Worm (Caenorhabditis elegans): ENCODE measurements around the gene myrf-2.

Gene myrf-2

ce11 chrX:10212469-10212868, 18.3 kb upstream of the myrf-2 start, which contains the start of gene F44A6.3:
Gene F44A6.3, plus strand, starts transcription at chrX:10212769.
- no peak for TF ChIP-seq him-1 (tag; optimal IDR thresholded peaks at IDR 0.05)
- no peak for TF ChIP-seq W03F9.2 (tag; optimal IDR thresholded peaks at IDR 0.05)
- TF ChIP-seq dao-5 (tag; optimal IDR thresholded peaks at IDR 0.05) = no peak

ce11 chrX:10208481-10208880, 14.3 kb upstream of the myrf-2 start:
- TF ChIP-seq dao-5 (tag; optimal IDR thresholded peaks at IDR 0.05) = no peak
- TF ChIP-seq W03F9.2 (tag; optimal IDR thresholded peaks at IDR 0.05) = no peak
- TF ChIP-seq him-1 (tag; optimal IDR thresholded peaks at IDR 0.05) = no peak

- no peak for TF ChIP-seq him-1 (tag; optimal IDR thresholded peaks at IDR 0.05)
- no peak for TF ChIP-seq W03F9.2 (tag; optimal IDR thresholded peaks at IDR 0.05)
- TF ChIP-seq dao-5 (tag; optimal IDR thresholded peaks at IDR 0.05) = no peak
Measured at ce11 chrX:10206008-10206407, 11.8 kb upstream of the myrf-2 start.

ce11 chrX:10205321-10205720, 11.1 kb upstream of the myrf-2 start, which contains the start of gene sex-1:
Gene sex-1, minus strand, starts transcription at chrX:10205421.
- TF ChIP-seq dao-5 (tag; optimal IDR thresholded peaks at IDR 0.05) = no peak
- no peak for TF ChIP-seq W03F9.2 (tag; optimal IDR thresholded peaks at IDR 0.05)
- no peak for TF ChIP-seq him-1 (tag; optimal IDR thresholded peaks at IDR 0.05)

ce11 chrX:10204313-10205063, 10.3 kb upstream of the myrf-2 start:
- TF ChIP-seq him-1 (tag; optimal IDR thresholded peaks at IDR 0.05) (no peak), W03F9.2 (tag; optimal IDR thresholded peaks at IDR 0.05) (no peak), dao-5 (tag; optimal IDR thresholded peaks at IDR 0.05) (no peak)

ce11 chrX:10203501-10203900, 9.3 kb upstream of the myrf-2 start:
- TF ChIP-seq W03F9.2 (tag; optimal IDR thresholded peaks at IDR 0.05) (no peak), him-1 (tag; optimal IDR thresholded peaks at IDR 0.05) (no peak), dao-5 (tag; optimal IDR thresholded peaks at IDR 0.05) (no peak)

- TF ChIP-seq dao-5 (tag; optimal IDR thresholded peaks at IDR 0.05) = no peak
- TF ChIP-seq W03F9.2 (tag; optimal IDR thresholded peaks at IDR 0.05) = no peak
- no peak for TF ChIP-seq him-1 (tag; optimal IDR thresholded peaks at IDR 0.05)
Measured at ce11 chrX:10199202-10199601, 5.0 kb upstream of the myrf-2 start.

ce11 chrX:10197204-10197756, 3.1 kb upstream of the myrf-2 start, which contains the start of gene nucb-1:
Gene nucb-1, plus strand, starts transcription at chrX:10197706.
- peak; percentile 40 for TF ChIP-seq W03F9.2 (tag; optimal IDR thresholded peaks at IDR 0.05)
- no peak for TF ChIP-seq dao-5 (tag; optimal IDR thresholded peaks at IDR 0.05)

- TF ChIP-seq dao-5 (tag; optimal IDR thresholded peaks at IDR 0.05) (no peak), W03F9.2 (tag; optimal IDR thresholded peaks at IDR 0.05) (no peak), him-1 (tag; optimal IDR thresholded peaks at IDR 0.05) (no peak)
Measured at ce11 chrX:10189805-10190204, 4.4 kb downstream of the myrf-2 start.

- TF ChIP-seq him-1 (tag; optimal IDR thresholded peaks at IDR 0.05) = no peak
- TF ChIP-seq W03F9.2 (tag; optimal IDR thresholded peaks at IDR 0.05) = no peak
- no peak for TF ChIP-seq dao-5 (tag; optimal IDR thresholded peaks at IDR 0.05)
Measured at ce11 chrX:10189244-10189643, 4.9 kb downstream of the myrf-2 start.

ce11 chrX:10188493-10188895, 5.7 kb downstream of the myrf-2 start:
- TF ChIP-seq dao-5 (tag; optimal IDR thresholded peaks at IDR 0.05) (no peak), W03F9.2 (tag; optimal IDR thresholded peaks at IDR 0.05) (peak; percentile 51), him-1 (tag; optimal IDR thresholded peaks at IDR 0.05) (peak; percentile 93)

- TF ChIP-seq him-1 (tag; optimal IDR thresholded peaks at IDR 0.05) (no peak), dao-5 (tag; optimal IDR thresholded peaks at IDR 0.05) (no peak), W03F9.2 (tag; optimal IDR thresholded peaks at IDR 0.05) (no peak)
Measured at ce11 chrX:10184708-10185107, 9.5 kb downstream of the myrf-2 start.

ce11 chrX:10183695-10184094, 10.5 kb downstream of the myrf-2 start, which contains the start of gene arrd-28:
Gene arrd-28, plus strand, starts transcription at chrX:10183995.
- no peak for TF ChIP-seq him-1 (tag; optimal IDR thresholded peaks at IDR 0.05)

ce11 chrX:10182613-10183012, 11.6 kb downstream of the myrf-2 start:
- TF ChIP-seq W03F9.2 (tag; optimal IDR thresholded peaks at IDR 0.05) (no peak), him-1 (tag; optimal IDR thresholded peaks at IDR 0.05) (no peak), dao-5 (tag; optimal IDR thresholded peaks at IDR 0.05) (no peak)

- TF ChIP-seq dao-5 (tag; optimal IDR thresholded peaks at IDR 0.05) = no peak
- no peak for TF ChIP-seq W03F9.2 (tag; optimal IDR thresholded peaks at IDR 0.05)
- no peak for TF ChIP-seq him-1 (tag; optimal IDR thresholded peaks at IDR 0.05)
Measured at ce11 chrX:10176295-10176694, 17.9 kb downstream of the myrf-2 start, which contains the start of gene ncs-4. Gene ncs-4, plus strand, starts transcription at chrX:10176521.
